Fruit fly (Drosophila melanogaster): ENCODE data around the gene Nsf2.

- TF ChIP-seq vri (GFP tag; optimal IDR thresholded peaks at IDR 0.05), result no peak
- no peak for TF ChIP-seq Met (GFP tag; optimal IDR thresholded peaks at IDR 0.05)
- no peak for TF ChIP-seq Hr4 (GFP tag; optimal IDR thresholded peaks at IDR 0.05)
- TF ChIP-seq achi (GFP tag; optimal IDR thresholded peaks at IDR 0.05), result no peak
- TF ChIP-seq OdsH (GFP tag; optimal IDR thresholded peaks at IDR 0.05), result no peak
- no peak for TF ChIP-seq CG32006 (GFP tag; optimal IDR thresholded peaks at IDR 0.05)
- TF ChIP-seq dac (GFP tag; optimal IDR thresholded peaks at IDR 0.05), result no peak
- TF ChIP-seq Sox14 (GFP tag; optimal IDR thresholded peaks at IDR 0.05), result no peak
- TF ChIP-seq ss (GFP tag; optimal IDR thresholded peaks at IDR 0.05), result no peak
These were observed 34.4 kb upstream of the Nsf2 start for dm6 chr3R:13872161-13872560.

Measured in whole organism, prepupa.